Worm (Caenorhabditis elegans) whole organism, L3 larva: Measurements from ENCODE around the gene H06H21.11.

Experiments used
- ZK546.5 ChIP-seq: sonication (generic microtip); optimal IDR thresholded peaks from 2 replicates; lab custom pipeline; 2017; ENCODE audit warnings: missing biosample characterization, missing genetic modification characterization
- aly-2 ChIP-seq: fragments of 150-350 bp; optimal IDR thresholded peaks from 2 replicates; lab custom pipeline; 2014; ENCODE audit warnings: missing biosample characterization, missing genetic modification characterization
- ama-1 ChIP-seq: fragments of 150-350 bp; optimal IDR thresholded peaks from 2 replicates; lab custom pipeline; 2018
- ceh-16 ChIP-seq: sonication (generic microtip); optimal IDR thresholded peaks from 2 replicates; lab custom pipeline; 2017; ENCODE audit warnings: missing biosample characterization, missing genetic modification characterization
- ceh-28 ChIP-seq: fragments of 150-350 bp; optimal IDR thresholded peaks from 2 replicates; lab custom pipeline; 2014; ENCODE audit warnings: missing biosample characterization, missing genetic modification reagents, missing genetic modification characterization
- ceh-82 ChIP-seq: fragments of 150-350 bp; optimal IDR thresholded peaks from 2 replicates; lab custom pipeline; 2014; ENCODE audit warnings: missing biosample characterization, missing genetic modification characterization
- daf-12 ChIP-seq: fragments of 150-350 bp; optimal IDR thresholded peaks from 2 replicates; lab custom pipeline; 2014; ENCODE audit warnings: missing biosample characterization, missing genetic modification reagents, missing genetic modification characterization
- egl-5 ChIP-seq: fragments of 150-350 bp; optimal IDR thresholded peaks from 2 replicates; lab custom pipeline; 2017; ENCODE audit warnings: missing biosample characterization, missing genetic modification reagents, missing genetic modification characterization, inconsistent platforms
- elt-1 ChIP-seq: fragments of 150-350 bp; optimal IDR thresholded peaks from 2 replicates; lab custom pipeline; 2014; ENCODE audit warnings: missing biosample characterization, missing genetic modification characterization
- elt-2 ChIP-seq: sonication (generic microtip); optimal IDR thresholded peaks from 2 replicates; lab custom pipeline; 2016; ENCODE audit warnings: missing genetic modification reagents, mild to moderate bottlenecking, missing genetic modification characterization, missing compliant biosample characterization
- eor-1 ChIP-seq, 2 experiments: fragments of 150-350 bp; optimal IDR thresholded peaks; 2 replicates each; lab custom pipeline; 2014 to 2018; ENCODE audit warnings: missing biosample characterization in 2 of 2, missing genetic modification characterization in 2 of 2
- fkh-2 ChIP-seq: fragments of 150-350 bp; optimal IDR thresholded peaks from 2 replicates; lab custom pipeline; 2014; ENCODE audit warnings: missing biosample characterization, missing genetic modification reagents, missing genetic modification characterization
- fos-1 ChIP-seq: fragments of 150-350 bp; optimal IDR thresholded peaks from 2 replicates; lab custom pipeline; 2014; ENCODE audit warnings: missing biosample characterization, missing genetic modification characterization
- jun-1 ChIP-seq: fragments of 150-350 bp; optimal IDR thresholded peaks from 2 replicates; lab custom pipeline; 2014; ENCODE audit warnings: missing biosample characterization, missing genetic modification reagents, missing genetic modification characterization
- lin-15B ChIP-seq: fragments of 150-350 bp; optimal IDR thresholded peaks from 2 replicates; lab custom pipeline; 2014; ENCODE audit warnings: missing biosample characterization, missing genetic modification characterization
- lin-39 ChIP-seq: fragments of 150-350 bp; optimal IDR thresholded peaks from 2 replicates; lab custom pipeline; 2018; ENCODE audit warnings: missing biosample characterization, missing genetic modification reagents, missing genetic modification characterization
- mdl-1 ChIP-seq: fragments of 150-350 bp; optimal IDR thresholded peaks from 2 replicates; lab custom pipeline; 2014; ENCODE audit warnings: missing biosample characterization, missing genetic modification characterization
- mml-1 ChIP-seq: fragments of 150-350 bp; sonication (generic microtip); optimal IDR thresholded peaks from 3 replicates; lab custom pipeline; 2014; ENCODE audit warnings: missing biosample characterization, missing genetic modification characterization
- nfya-1 ChIP-seq: sonication (generic microtip); optimal IDR thresholded peaks from 2 replicates; lab custom pipeline; 2017; ENCODE audit warnings: missing genetic modification characterization, mild to moderate bottlenecking, missing compliant biosample characterization, antibody characterized with exemption, moderate library complexity; ENCODE audit not compliant: insufficient read depth
- nhr-12 ChIP-seq: fragments of 150-350 bp; optimal IDR thresholded peaks from 2 replicates; lab custom pipeline; 2014; ENCODE audit warnings: missing biosample characterization, missing genetic modification characterization
- nhr-23 ChIP-seq: fragments of 150-350 bp; optimal IDR thresholded peaks from 2 replicates; lab custom pipeline; 2014; ENCODE audit warnings: missing biosample characterization, missing genetic modification reagents, missing genetic modification characterization
- nhr-28 ChIP-seq: fragments of 150-350 bp; optimal IDR thresholded peaks from 2 replicates; lab custom pipeline; 2014; ENCODE audit warnings: missing biosample characterization, missing genetic modification characterization
- nhr-43 ChIP-seq: sonication (generic microtip); optimal IDR thresholded peaks from 2 replicates; lab custom pipeline; 2016; ENCODE audit warnings: mild to moderate bottlenecking, missing genetic modification characterization, missing compliant biosample characterization; ENCODE audit not compliant: poor library complexity, severe bottlenecking
- nhr-67 ChIP-seq: fragments of 150-350 bp; optimal IDR thresholded peaks from 2 replicates; lab custom pipeline; 2014; ENCODE audit warnings: missing biosample characterization, missing genetic modification characterization
- nhr-76 ChIP-seq: fragments of 150-350 bp; sonication (generic microtip); optimal IDR thresholded peaks from 5 replicates; lab custom pipeline; 2014; ENCODE audit warnings: missing biosample characterization, missing genetic modification characterization
- nhr-77 ChIP-seq: fragments of 150-350 bp; optimal IDR thresholded peaks from 2 replicates; lab custom pipeline; 2014; ENCODE audit warnings: missing biosample characterization, missing genetic modification characterization
- pha-4 ChIP-seq: fragments of 150-350 bp; optimal IDR thresholded peaks from 2 replicates; lab custom pipeline; 2014; ENCODE audit warnings: missing biosample characterization, missing genetic modification reagents, missing genetic modification characterization
- pqm-1 ChIP-seq: fragments of 150-350 bp; optimal IDR thresholded peaks from 2 replicates; lab custom pipeline; 2017; ENCODE audit warnings: missing biosample characterization, missing genetic modification characterization, inconsistent platforms
- sea-2 ChIP-seq: fragments of 150-350 bp; sonication (generic microtip); optimal IDR thresholded peaks from 4 replicates; lab custom pipeline; 2014; ENCODE audit warnings: missing biosample characterization, missing genetic modification reagents, missing genetic modification characterization
- skn-1 ChIP-seq: fragments of 150-350 bp; optimal IDR thresholded peaks from 2 replicates; lab custom pipeline; 2014; ENCODE audit warnings: missing biosample characterization, missing genetic modification characterization
- snpc-4 ChIP-seq: fragments of 150-350 bp; optimal IDR thresholded peaks from 2 replicates; lab custom pipeline; 2014; ENCODE audit warnings: missing biosample characterization, missing genetic modification characterization
- unc-39 ChIP-seq: sonication (generic microtip); optimal IDR thresholded peaks from 4 replicates; lab custom pipeline; 2017; ENCODE audit warnings: missing biosample characterization, missing genetic modification characterization
- zag-1 ChIP-seq: fragments of 150-350 bp; optimal IDR thresholded peaks from 2 replicates; lab custom pipeline; 2014; ENCODE audit warnings: missing biosample characterization, missing genetic modification characterization
- ztf-11 ChIP-seq: fragments of 150-350 bp; optimal IDR thresholded peaks from 2 replicates; lab custom pipeline; 2014; ENCODE audit warnings: missing biosample characterization, missing genetic modification characterization
- ztf-4 ChIP-seq: fragments of 150-350 bp; optimal IDR thresholded peaks from 2 replicates; lab custom pipeline; 2014; ENCODE audit warnings: missing biosample characterization, missing genetic modification characterization

H06H21.11 gene

DNA sequence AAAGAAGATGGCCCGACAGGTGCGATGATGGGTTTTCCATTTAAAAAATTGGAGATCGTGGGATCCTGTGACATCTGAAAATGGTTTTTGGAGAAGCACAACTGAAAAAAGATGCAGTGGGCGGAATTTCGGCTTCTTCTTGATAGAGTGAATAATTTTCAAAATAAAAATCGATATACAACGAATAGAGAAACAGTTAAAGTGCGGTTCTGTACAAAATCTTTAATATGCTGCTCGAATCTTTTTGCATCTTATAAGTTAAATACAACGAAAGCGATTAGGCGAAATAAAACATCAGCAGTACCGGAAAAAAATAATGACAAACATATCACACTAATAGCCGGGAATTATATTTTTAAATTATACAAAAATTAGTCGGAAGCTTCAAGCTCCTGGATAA lies at the start of gene H06H21.11:
Gene H06H21.11, minus strand, starts transcription at position 101 of the 400 bp plus-strand sequence.
- TF ChIP-seq jun-1 (tag; lab: Kevin White, UChicago) (no peak), nhr-76 (tag; lab: Kevin White, UChicago) (no peak), aly-2 (no peak), ztf-11 (tag; lab: Kevin White, UChicago) (no peak)

- TF ChIP-seq eor-1 (tag; optimal IDR thresholded peaks at IDR 0.05; lab: Kevin White, UChicago), result no peak
- no peak for TF ChIP-seq nhr-12 (tag; lab: Kevin White, UChicago)
- TF ChIP-seq nhr-43 (tag; lab: Kevin White, UChicago), result no peak
- no peak for TF ChIP-seq nhr-23 (tag; lab: Kevin White, UChicago)
- no peak for TF ChIP-seq fkh-2 (tag; lab: Kevin White, UChicago)
- TF ChIP-seq daf-12 (tag; lab: Kevin White, UChicago), result no peak
- TF ChIP-seq mdl-1, result no peak
- TF ChIP-seq ztf-4 (tag; lab: Kevin White, UChicago), result no peak
- TF ChIP-seq ceh-28, result no peak
- TF ChIP-seq skn-1 (tag; lab: Kevin White, UChicago), result no peak
- TF ChIP-seq ZK546.5, result no peak
- TF ChIP-seq ceh-82 (tag; lab: Kevin White, UChicago), result no peak
- TF ChIP-seq mml-1 (tag; lab: Kevin White, UChicago), result no peak
- TF ChIP-seq nhr-77 (tag; lab: Kevin White, UChicago), result no peak
- no peak for TF ChIP-seq ztf-11 (tag; lab: Kevin White, UChicago)
- TF ChIP-seq snpc-4 (tag; lab: Kevin White, UChicago), result no peak
- no peak for TF ChIP-seq unc-39 (tag; lab: Kevin White, UChicago)
These were observed 49.1 kb upstream of the H06H21.11 start, which contains the start of gene Y17G9A.2 for ce11 chrIV:4856195-4856594. Gene Y17G9A.2 (minus strand): TSS chrIV:4856295.

DNA sequence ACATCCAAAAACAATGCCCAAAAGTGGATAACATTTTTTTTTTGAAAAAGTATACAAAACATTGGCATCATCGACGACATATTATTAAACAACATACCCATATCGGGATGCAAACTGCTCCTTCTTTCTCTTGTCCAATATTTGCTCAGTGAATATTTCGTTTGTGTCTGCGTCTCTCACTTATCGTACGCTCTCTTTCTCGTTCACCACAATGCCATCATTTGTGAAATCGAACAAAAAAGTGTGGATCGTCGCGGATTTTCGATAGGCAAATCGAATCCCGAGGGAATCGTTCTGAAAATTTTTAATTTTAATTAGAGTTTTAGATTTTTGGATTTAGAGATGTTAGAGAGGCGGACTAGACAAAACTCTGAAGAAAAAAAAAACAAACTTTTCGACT lies 39.7 kb upstream of the H06H21.11 start, which contains the start of gene tat-2:
Gene tat-2, minus strand, starts transcription at position 101 of the 400 bp plus-strand sequence.
- TF ChIP-seq pha-4 (tag; lab: Kevin White, UChicago), result peak; percentile 58
- no peak for TF ChIP-seq aly-2

DNA sequence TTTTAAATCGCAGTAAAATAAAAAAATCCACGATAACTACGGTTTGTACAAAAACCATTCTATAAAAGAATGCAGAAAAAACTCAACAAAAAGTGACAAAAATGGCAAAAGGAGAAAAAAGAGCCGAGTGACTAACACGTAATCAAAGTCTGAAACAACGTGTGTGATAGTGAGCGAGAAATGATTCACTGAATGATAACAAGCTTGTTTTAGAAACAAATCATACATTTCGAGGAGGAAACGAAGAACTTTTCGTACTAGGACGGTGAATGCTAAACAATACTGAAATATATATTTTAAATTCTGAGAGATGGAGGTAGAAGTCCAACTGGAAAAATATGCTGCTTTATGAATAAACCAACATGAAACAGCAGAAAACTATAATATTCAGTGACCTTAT lies 34.9 kb upstream of the H06H21.11 start:
- TF ChIP-seq ceh-28, result no peak
- TF ChIP-seq pqm-1 (tag; lab: Kevin White, UChicago), result peak; percentile 65
- peak; percentile 61 for TF ChIP-seq elt-2 (tag; lab: Kevin White, UChicago)

- TF ChIP-seq zag-1 (tag; lab: Kevin White, UChicago) (no peak), snpc-4 (tag; lab: Kevin White, UChicago) (no peak), elt-1 (no peak), ceh-16 (tag; lab: Kevin White, UChicago) (no peak), mdl-1 (no peak), nfya-1 (tag; lab: Kevin White, UChicago) (no peak), jun-1 (tag; lab: Kevin White, UChicago) (no peak), aly-2 (no peak), sea-2 (GFP tag; lab: Kevin White, UChicago) (no peak), fkh-2 (tag; lab: Kevin White, UChicago) (no peak), egl-5 (no peak), skn-1 (tag; lab: Kevin White, UChicago) (no peak), nhr-67 (no peak), ztf-4 (tag; lab: Kevin White, UChicago) (no peak), lin-15B (tag; lab: Kevin White, UChicago) (no peak)
These were observed 22.5 kb upstream of the H06H21.11 start for ce11 chrIV:4829641-4830040.

DNA sequence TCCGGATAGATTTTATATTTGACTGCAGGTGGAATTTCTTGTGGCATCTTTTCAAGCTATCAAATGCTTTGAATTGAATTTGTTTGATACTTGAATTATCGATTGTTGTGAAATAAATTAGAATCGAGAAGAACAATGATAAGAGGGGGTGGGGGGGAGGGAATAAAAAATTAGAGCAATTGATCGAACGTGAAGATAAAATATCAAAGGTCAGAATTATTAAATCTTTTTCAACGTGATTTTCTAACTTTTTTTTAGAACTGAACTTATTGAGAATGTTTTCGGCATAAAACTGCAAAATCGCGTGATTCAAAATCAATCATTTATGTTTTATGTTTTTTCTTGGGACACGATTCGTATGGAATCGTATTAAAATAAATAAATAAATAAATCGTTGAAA lies 20.1 kb upstream of the H06H21.11 start, which contains the start of gene mpz-4:
Gene mpz-4, minus strand, starts transcription at position 101 of the 400 bp plus-strand sequence.
- no peak for TF ChIP-seq nhr-28 (tag; lab: Kevin White, UChicago)
- no peak for TF ChIP-seq zag-1 (tag; lab: Kevin White, UChicago)
- TF ChIP-seq fos-1 (tag; lab: Kevin White, UChicago), result no peak
- no peak for TF ChIP-seq aly-2
- no peak for TF ChIP-seq egl-5
- no peak for TF ChIP-seq eor-1 (tag; optimal IDR thresholded peaks at IDR 0.05; lab: Kevin White, UChicago)
- no peak for TF ChIP-seq nhr-23 (tag; lab: Kevin White, UChicago)
- TF ChIP-seq ama-1, result no peak
- TF ChIP-seq ceh-82 (tag; lab: Kevin White, UChicago), result no peak
- TF ChIP-seq elt-1, result no peak
- no peak for TF ChIP-seq pha-4 (tag; lab: Kevin White, UChicago)
- TF ChIP-seq lin-39 (tag; lab: Kevin White, UChicago), result no peak
